Fruit fly (Drosophila melanogaster) whole organism, embryonic: ENCODE results near the gene CG14079.

Experiments
- Aef1 ChIP-seq: fragments of 200-800 bp; sonication (Bioruptor generic); IDR thresholded peaks from 3 replicates; pipeline ENCODE4 v1.3.6; 2022; ENCODE audit warnings: missing biosample characterization, missing genetic modification characterization
- C15 ChIP-seq: fragments of 200-800 bp; sonication (Bioruptor generic); IDR thresholded peaks from 3 replicates; pipeline ENCODE4 v1.3.6; 2022; ENCODE audit warnings: missing biosample characterization, missing genetic modification characterization
- CG12104 ChIP-seq: fragments of 200-800 bp; sonication (Bioruptor generic); optimal IDR thresholded peaks from 3 replicates; lab custom pipeline; 2016; ENCODE audit warnings: missing biosample characterization, missing genetic modification characterization
- CG13296 ChIP-seq: fragments of 200-800 bp; sonication (Bioruptor generic); optimal IDR thresholded peaks from 3 replicates; lab custom pipeline; 2018; ENCODE audit warnings: missing biosample characterization, mild to moderate bottlenecking, missing genetic modification characterization
- CG13775 ChIP-seq: fragments of 200-800 bp; sonication (Bioruptor generic); optimal IDR thresholded peaks from 3 replicates; lab custom pipeline; 2017; ENCODE audit warnings: missing biosample characterization, mild to moderate bottlenecking, missing genetic modification characterization
- CG14014 ChIP-seq: fragments of 200-800 bp; sonication (Bioruptor generic); IDR thresholded peaks from 2 replicates; pipeline ENCODE4 v1.3.6; 2022; ENCODE audit warnings: missing biosample characterization, missing genetic modification characterization
- CG14441 ChIP-seq: fragments of 200-800 bp; sonication (Bioruptor generic); IDR thresholded peaks from 2 replicates; pipeline ENCODE4 v1.3.6; 2022; ENCODE audit warnings: missing biosample characterization, missing genetic modification characterization
- CG15479 ChIP-seq: fragments of 200-800 bp; sonication (Bioruptor generic); optimal IDR thresholded peaks from 3 replicates; lab custom pipeline; 2019; ENCODE audit warnings: missing biosample characterization, mild to moderate bottlenecking, missing genetic modification characterization, moderate library complexity
- CG17361 ChIP-seq: fragments of 200-800 bp; sonication (Bioruptor generic); IDR thresholded peaks from 3 replicates; pipeline ENCODE4 v1.3.6; 2022; ENCODE audit warnings: missing biosample characterization, missing genetic modification characterization
- CG17912 ChIP-seq: fragments of 200-800 bp; sonication (Bioruptor generic); optimal IDR thresholded peaks from 2 replicates; lab custom pipeline; 2018; ENCODE audit warnings: missing biosample characterization, mild to moderate bottlenecking, missing genetic modification characterization
- CG18262 ChIP-seq: fragments of 200-800 bp; optimal IDR thresholded peaks from 3 replicates; lab custom pipeline; 2019; ENCODE audit warnings: missing biosample characterization, mild to moderate bottlenecking, missing genetic modification characterization, moderate library complexity
- CG2120 ChIP-seq: fragments of 200-800 bp; sonication (Bioruptor generic); optimal IDR thresholded peaks from 3 replicates; lab custom pipeline; 2016; ENCODE audit warnings: missing biosample characterization, missing genetic modification characterization
- CG2199 ChIP-seq: fragments of 200-800 bp; sonication (Bioruptor generic); IDR thresholded peaks from 3 replicates; pipeline ENCODE4 v1.3.6; 2022; ENCODE audit warnings: missing biosample characterization, missing genetic modification characterization
- CG2202 ChIP-seq: fragments of 200-800 bp; sonication (Bioruptor generic); optimal IDR thresholded peaks from 2 replicates; lab custom pipeline; 2018; ENCODE audit warnings: missing biosample characterization, mild to moderate bottlenecking, missing genetic modification characterization
- CG2712 ChIP-seq: fragments of 200-800 bp; optimal IDR thresholded peaks from 3 replicates; lab custom pipeline; 2019; ENCODE audit warnings: missing biosample characterization, mild to moderate bottlenecking, missing genetic modification characterization, moderate library complexity
- CG30403 ChIP-seq: fragments of 200-800 bp; sonication (Bioruptor generic); optimal IDR thresholded peaks from 3 replicates; lab custom pipeline; 2016; ENCODE audit warnings: missing biosample characterization, missing genetic modification characterization
- CG30431 ChIP-seq: fragments of 200-800 bp; sonication (Bioruptor generic); optimal IDR thresholded peaks from 2 replicates; lab custom pipeline; 2017; ENCODE audit warnings: missing biosample characterization, missing genetic modification characterization
- CG34422 ChIP-seq: fragments of 200-800 bp; sonication (Bioruptor generic); IDR thresholded peaks from 3 replicates; pipeline ENCODE4 v1.3.6; 2022; ENCODE audit warnings: missing biosample characterization, missing genetic modification characterization
- CG3726 ChIP-seq: fragments of 200-800 bp; sonication (Bioruptor generic); IDR thresholded peaks from 3 replicates; pipeline ENCODE4, ENCODE4 v1.3.6; 2022; ENCODE audit warnings: missing biosample characterization, missing genetic modification characterization
- CG4854 ChIP-seq: fragments of 200-800 bp; sonication (Bioruptor generic); optimal IDR thresholded peaks from 2 replicates; lab custom pipeline; 2016; ENCODE audit warnings: missing biosample characterization, missing genetic modification characterization, inconsistent platforms
- CG6689 ChIP-seq: fragments of 200-800 bp; sonication (Bioruptor generic); IDR thresholded peaks from 2 replicates; pipeline ENCODE4 v1.3.6; 2022; ENCODE audit warnings: missing biosample characterization, missing genetic modification characterization
- CG6791 ChIP-seq: fragments of 200-800 bp; sonication (Bioruptor generic); IDR thresholded peaks from 3 replicates; pipeline ENCODE4 v1.3.6; 2022; ENCODE audit warnings: missing biosample characterization, missing genetic modification characterization; ENCODE audit not compliant: partially characterized antibody
- CG7372 ChIP-seq: fragments of 200-800 bp; sonication (Bioruptor generic); IDR thresholded peaks from 2 replicates; pipeline ENCODE4 v1.3.6; 2022; ENCODE audit warnings: missing biosample characterization, missing genetic modification characterization
- CG7928 ChIP-seq: fragments of 200-800 bp; sonication (Bioruptor generic); optimal IDR thresholded peaks from 2 replicates; lab custom pipeline; 2017; ENCODE audit warnings: missing biosample characterization, mild to moderate bottlenecking, missing genetic modification characterization
- CG9727 ChIP-seq: fragments of 200-800 bp; sonication (Bioruptor generic); optimal IDR thresholded peaks from 3 replicates; lab custom pipeline; 2017; ENCODE audit warnings: missing biosample characterization, mild to moderate bottlenecking, missing genetic modification characterization
- CG9797 ChIP-seq: fragments of 200-800 bp; sonication (Bioruptor generic); optimal IDR thresholded peaks from 3 replicates; lab custom pipeline; 2018; ENCODE audit warnings: missing biosample characterization, mild to moderate bottlenecking, missing genetic modification characterization
- CHES-1-like ChIP-seq: fragments of 200-800 bp; sonication (Bioruptor generic); optimal IDR thresholded peaks from 2 replicates; lab custom pipeline; 2016; ENCODE audit warnings: missing biosample characterization, missing genetic modification characterization
- Dbx ChIP-seq: fragments of 200-800 bp; sonication (Bioruptor generic); IDR thresholded peaks from 3 replicates; pipeline ENCODE4 v1.3.6; 2022; ENCODE audit warnings: missing biosample characterization, missing genetic modification characterization
- Doc3 ChIP-seq: fragments of 200-800 bp; sonication (Bioruptor generic); IDR thresholded peaks from 3 replicates; pipeline ENCODE4 v1.3.6; 2022; ENCODE audit warnings: missing biosample characterization, missing genetic modification characterization; ENCODE audit not compliant: partially characterized antibody
- Hey ChIP-seq: fragments of 200-800 bp; sonication (Bioruptor generic); optimal IDR thresholded peaks from 3 replicates; lab custom pipeline; 2018; ENCODE audit warnings: missing biosample characterization, mild to moderate bottlenecking, missing genetic modification characterization
- Hsf ChIP-seq: fragments of 200-800 bp; sonication (Bioruptor generic); optimal IDR thresholded peaks from 3 replicates; lab custom pipeline; 2016; ENCODE audit warnings: missing biosample characterization, missing genetic modification characterization
- MESR4 ChIP-seq: fragments of 200-800 bp; sonication (Bioruptor generic); optimal IDR thresholded peaks from 2 replicates; lab custom pipeline; 2018; ENCODE audit warnings: missing biosample characterization, mild to moderate bottlenecking, missing genetic modification characterization, moderate library complexity
- Mad ChIP-seq: fragments of 200-800 bp; sonication (Bioruptor generic); optimal IDR thresholded peaks from 2 replicates; lab custom pipeline; 2016; ENCODE audit warnings: missing biosample characterization, missing genetic modification characterization
- Meics ChIP-seq: fragments of 200-800 bp; sonication (Bioruptor generic); optimal IDR thresholded peaks from 2 replicates; lab custom pipeline; 2017; ENCODE audit warnings: missing biosample characterization, mild to moderate bottlenecking, missing genetic modification characterization
- Ravus ChIP-seq: fragments of 200-800 bp; sonication (Bioruptor generic); IDR thresholded peaks from 2 replicates; pipeline ENCODE4 v1.3.6; 2022; ENCODE audit warnings: missing biosample characterization, missing genetic modification characterization
- Rfx ChIP-seq: fragments of 200-800 bp; sonication (Bioruptor generic); IDR thresholded peaks from 2 replicates; pipeline ENCODE4 v1.3.6; 2022; ENCODE audit warnings: missing biosample characterization, missing genetic modification characterization
- Six4 ChIP-seq: fragments of 200-800 bp; sonication (Bioruptor generic); optimal IDR thresholded peaks from 2 replicates; lab custom pipeline; 2016; ENCODE audit warnings: missing biosample characterization, missing genetic modification characterization
- Sry-β ChIP-seq: fragments of 200-800 bp; sonication (Bioruptor generic); optimal IDR thresholded peaks from 2 replicates; lab custom pipeline; 2018; ENCODE audit warnings: missing biosample characterization, mild to moderate bottlenecking, missing genetic modification characterization, moderate library complexity
- Sry-δ ChIP-seq: fragments of 200-800 bp; sonication (Bioruptor generic); optimal IDR thresholded peaks from 2 replicates; lab custom pipeline; 2016; ENCODE audit warnings: missing biosample characterization, missing genetic modification characterization
- Xrp1 ChIP-seq: fragments of 200-800 bp; sonication (Bioruptor generic); IDR thresholded peaks from 2 replicates; pipeline ENCODE4 v1.3.6; 2022; ENCODE audit warnings: missing biosample characterization, missing genetic modification characterization
- bsh ChIP-seq, 2 experiments: fragments of 200-800 bp; sonication (Bioruptor generic); optimal IDR thresholded peaks; 2 replicates each; lab custom pipeline; 2017 to 2018; ENCODE audit warnings: mild to moderate bottlenecking in 2 of 2, missing biosample characterization in 2 of 2, missing genetic modification characterization in 2 of 2, moderate library complexity in 1 of 2
- crc ChIP-seq: fragments of 200-800 bp; sonication (Bioruptor generic); optimal IDR thresholded peaks from 2 replicates; lab custom pipeline; 2016; ENCODE audit warnings: missing biosample characterization, missing genetic modification characterization
- fd96Cb ChIP-seq: fragments of 200-800 bp; sonication (Bioruptor generic); optimal IDR thresholded peaks from 2 replicates; lab custom pipeline; 2018; ENCODE audit warnings: missing biosample characterization, mild to moderate bottlenecking, missing genetic modification characterization, moderate library complexity
- gem ChIP-seq: fragments of 200-800 bp; sonication (Bioruptor generic); optimal IDR thresholded peaks from 2 replicates; lab custom pipeline; 2019; ENCODE audit warnings: missing biosample characterization, mild to moderate bottlenecking, missing genetic modification characterization, moderate library complexity
- lola ChIP-seq, 3 experiments: fragments of >200 bp in 2 of 3; fragments of 200-800 bp in 1 of 3; sonication (Bioruptor generic) in 1 of 3; optimal IDR thresholded peaks; 2 replicates each; lab custom pipeline; 2017 to 2019; ENCODE audit warnings: missing biosample characterization in 3 of 3, missing genetic modification characterization in 3 of 3, mild to moderate bottlenecking in 1 of 3, moderate library complexity in 1 of 3
- nerfin-2 ChIP-seq: fragments of 200-800 bp; sonication (Bioruptor generic); IDR thresholded peaks from 2 replicates; pipeline ENCODE4 v1.3.6; 2022; ENCODE audit warnings: missing biosample characterization, missing genetic modification characterization; ENCODE audit not compliant: partially characterized antibody
- seq ChIP-seq: fragments of 200-800 bp; sonication (Bioruptor generic); IDR thresholded peaks from 2 replicates; pipeline ENCODE4 v1.3.6; 2022; ENCODE audit warnings: missing biosample characterization, missing genetic modification characterization
- slbo ChIP-seq: fragments of 200-800 bp; sonication (Bioruptor generic); IDR thresholded peaks from 2 replicates; pipeline ENCODE4 v1.3.6; 2022; ENCODE audit warnings: missing biosample characterization, missing genetic modification characterization
- tna ChIP-seq: fragments of 200-800 bp; sonication (Bioruptor generic); IDR thresholded peaks from 2 replicates; pipeline ENCODE4 v1.3.6; 2022; ENCODE audit warnings: missing biosample characterization, missing genetic modification characterization; ENCODE audit not compliant: partially characterized antibody
- zf30C ChIP-seq: fragments of 200-800 bp; sonication (Bioruptor generic); optimal IDR thresholded peaks from 3 replicates; lab custom pipeline; 2018; ENCODE audit warnings: missing biosample characterization, mild to moderate bottlenecking, missing genetic modification characterization

CG14079 gene

DNA sequence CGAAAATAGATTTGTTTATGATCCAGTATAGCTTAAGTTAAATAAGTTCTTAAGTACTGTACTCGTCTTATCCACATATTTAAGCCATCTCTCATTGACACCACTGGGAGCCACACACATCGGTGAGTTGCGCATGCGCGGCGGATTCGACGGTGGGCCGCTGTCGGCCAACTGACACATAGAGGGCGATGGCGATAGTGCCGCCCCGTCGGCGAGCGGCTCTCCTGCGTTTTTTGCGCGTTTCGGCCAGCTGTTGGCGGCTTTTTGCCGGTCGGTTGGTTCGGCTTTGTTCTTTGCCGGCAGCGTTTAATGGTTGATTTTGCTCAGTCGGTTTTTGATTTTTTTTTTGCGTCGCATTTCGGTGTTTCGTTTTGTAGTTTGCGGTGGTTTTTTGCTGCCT lies 43.5 kb upstream of the CG14079 start (continued):
- no peak for TF ChIP-seq CG4854 (GFP tag; lab: Kevin White, UChicago)
- 0 out of 3 replicates have a peak, but pooled peaks have one; percentile 18 for TF ChIP-seq CG34422 (GFP tag; lab: Robert Waterston, UW)
- no peak for TF ChIP-seq Aef1 (GFP tag; lab: Robert Waterston, UW)
- TF ChIP-seq C15 (GFP tag; lab: Robert Waterston, UW), result no peak
- TF ChIP-seq Hsf (GFP tag; lab: Kevin White, UChicago), result no peak
- TF ChIP-seq seq (GFP tag; lab: Robert Waterston, UW), result peak; percentile 26; the same call in 1 of the 2 replicates
- TF ChIP-seq Rfx (GFP tag; lab: Robert Waterston, UW), result peak; percentile 7; the same call in 1 of the 2 replicates
- TF ChIP-seq CG2199 (GFP tag; lab: Robert Waterston, UW), result no peak
- TF ChIP-seq crc, result no peak
- TF ChIP-seq, all 482 proteins: peak for 9

dm6 chr3L:19055064-19055463 lies 42.7 kb upstream of the CG14079 start:
- TF ChIP-seq Dbx, result no peak
- no peak for TF ChIP-seq Doc3 (GFP tag; lab: Robert Waterston, UW)
- no peak for TF ChIP-seq Sry-β (GFP tag; lab: Kevin White, UChicago)
- no peak for TF ChIP-seq CG30431
- TF ChIP-seq CG13775 (GFP tag; lab: Kevin White, UChicago), result no peak
- TF ChIP-seq CG9797, result no peak
- no peak for TF ChIP-seq Mad (GFP tag; lab: Kevin White, UChicago)
- TF ChIP-seq CG13296 (GFP tag; lab: Kevin White, UChicago), result no peak
- no peak for TF ChIP-seq CG17912
- no peak for TF ChIP-seq CG6791 (GFP tag; lab: Robert Waterston, UW)
- peak; percentile 15 for TF ChIP-seq CG18262 (tag; lab: Kevin White, UChicago)
- no peak for TF ChIP-seq CG14014 (GFP tag; lab: Robert Waterston, UW)
- TF ChIP-seq Hey, result no peak
- TF ChIP-seq nerfin-2, result no peak
- TF ChIP-seq CG17361 (GFP tag; lab: Robert Waterston, UW), result 0 out of 3 replicates have a peak, but pooled peaks have one; percentile 25
- no peak for TF ChIP-seq CG2202 (tag; lab: Kevin White, UChicago)
- no peak for TF ChIP-seq tna (GFP tag; lab: Robert Waterston, UW)
- peak; percentile 31 for TF ChIP-seq gem
- no peak for TF ChIP-seq MESR4 (GFP tag; lab: Kevin White, UChicago)
- no peak for TF ChIP-seq Meics (GFP tag; lab: Kevin White, UChicago)
- peak in 1 of 3 experiments; percentile 12 for TF ChIP-seq lola (GFP tag; optimal IDR thresholded peaks at IDR 0.05; lab: Kevin White, UChicago)
- TF ChIP-seq Xrp1, result peak; percentile 48
- peak; percentile 15 for TF ChIP-seq CG9727 (GFP tag; lab: Kevin White, UChicago)
- TF ChIP-seq CG2712 (tag; lab: Kevin White, UChicago), result peak; percentile 19
- TF ChIP-seq CG7928 (GFP tag; lab: Kevin White, UChicago), result no peak
- TF ChIP-seq slbo (GFP tag; lab: Robert Waterston, UW), result no peak
- no peak for TF ChIP-seq zf30C (GFP tag; lab: Kevin White, UChicago)
- TF ChIP-seq CG6689, result 0 out of 2 replicates have a peak, but pooled peaks have one; percentile 24
- no peak for TF ChIP-seq CHES-1-like
- TF ChIP-seq bsh (GFP tag; optimal IDR thresholded peaks at IDR 0.05; lab: Kevin White, UChicago), result peak; percentile 14 to 20
- TF ChIP-seq CG12104, result no peak
- TF ChIP-seq CG7372 (GFP tag; lab: Robert Waterston, UW), result no peak
- TF ChIP-seq CG30403, result peak; percentile 5
- TF ChIP-seq CG15479 (GFP tag; lab: Kevin White, UChicago), result no peak
- no peak for TF ChIP-seq Sry-δ (GFP tag; lab: Kevin White, UChicago)
- TF ChIP-seq CG14441 (GFP tag; lab: Robert Waterston, UW), result no peak
- TF ChIP-seq CG3726 (GFP tag; lab: Robert Waterston, UW), result no peak
- peak; percentile 2 for TF ChIP-seq CG2120 (GFP tag; lab: Kevin White, UChicago)
- no peak for TF ChIP-seq Ravus
- no peak for TF ChIP-seq Six4
- no peak for TF ChIP-seq fd96Cb (tag; lab: Kevin White, UChicago)
